Worm (Caenorhabditis elegans) whole organism, young adult: ENCODE results near the gene idpp-7.

Experiments used
- B0035.1 ChIP-seq: sonication (generic microtip); optimal IDR thresholded peaks from 2 replicates; lab custom pipeline; 2016; ENCODE audit warnings: missing genetic modification characterization, mild to moderate bottlenecking, missing compliant biosample characterization, missing genotype, missing genetic modification reagents
- F22D6.2 ChIP-seq: sonication (generic microtip); optimal IDR thresholded peaks from 2 replicates; lab custom pipeline; 2016; ENCODE audit warnings: mild to moderate bottlenecking, missing genetic modification characterization, missing compliant biosample characterization
- F39B2.1 ChIP-seq: fragments of 200-800 bp; sonication (Bioruptor generic); IDR thresholded peaks from 2 replicates; pipeline ENCODE4 v1.3.6; 2022; ENCODE audit warnings: missing genetic modification reagents, missing genetic modification characterization, missing compliant biosample characterization
- F49E8.2 ChIP-seq: sonication (generic microtip); optimal IDR thresholded peaks from 3 replicates; lab custom pipeline; 2017; ENCODE audit warnings: missing genetic modification characterization, mild to moderate bottlenecking, missing compliant biosample characterization, antibody characterized with exemption, moderate library complexity; ENCODE audit not compliant: insufficient read depth
- F52B5.7 ChIP-seq: sonication (generic microtip); optimal IDR thresholded peaks from 2 replicates; lab custom pipeline; 2016; ENCODE audit warnings: mild to moderate bottlenecking, missing genetic modification characterization, missing compliant biosample characterization
- K11D2.4 ChIP-seq: fragments of 200-800 bp; sonication (Bioruptor generic); IDR thresholded peaks from 2 replicates; pipeline ENCODE4 v1.3.6; 2022; ENCODE audit warnings: missing genetic modification reagents, missing genetic modification characterization, missing compliant biosample characterization
- T07F8.4 ChIP-seq: sonication (generic microtip); optimal IDR thresholded peaks from 2 replicates; lab custom pipeline; 2016; ENCODE audit warnings: mild to moderate bottlenecking, missing genetic modification characterization, moderate library complexity, missing compliant biosample characterization
- T26A5.8 ChIP-seq: sonication (generic microtip); optimal IDR thresholded peaks from 2 replicates; lab custom pipeline; 2016; ENCODE audit warnings: missing genetic modification characterization, missing compliant biosample characterization
- Y56A3A.18 ChIP-seq: fragments of 200-800 bp; sonication (Bioruptor generic); IDR thresholded peaks from 2 replicates; pipeline ENCODE4 v1.3.6; 2022; ENCODE audit warnings: missing genetic modification reagents, missing genetic modification characterization, missing compliant biosample characterization
- ZK185.1 ChIP-seq: sonication (generic microtip); optimal IDR thresholded peaks from 2 replicates; lab custom pipeline; 2016; ENCODE audit warnings: mild to moderate bottlenecking, missing genetic modification characterization, missing compliant biosample characterization; ENCODE audit not compliant: poor library complexity, severe bottlenecking
- ama-1 ChIP-seq, 3 experiments: fragments of 150-350 bp in 1 of 3; sonication (generic microtip) in 2 of 3; optimal IDR thresholded peaks; 2 replicates each; lab custom pipeline; 2014 to 2018; ENCODE audit warnings: missing biosample characterization in 2 of 3, missing genetic modification characterization in 2 of 3, missing genetic modification reagents in 2 of 3
- athp-1 ChIP-seq: sonication (generic microtip); optimal IDR thresholded peaks from 2 replicates; lab custom pipeline; 2017; ENCODE audit warnings: mild to moderate bottlenecking, missing genetic modification characterization, missing compliant biosample characterization
- attf-5 ChIP-seq: fragments of 200-800 bp; sonication (Bioruptor generic); optimal IDR thresholded peaks from 2 replicates; lab custom pipeline; 2018; ENCODE audit warnings: mild to moderate bottlenecking, missing genetic modification characterization, missing compliant biosample characterization
- ccch-3 ChIP-seq: fragments of 200-800 bp; sonication (Bioruptor generic); optimal IDR thresholded peaks from 2 replicates; lab custom pipeline; 2018; ENCODE audit warnings: mild to moderate bottlenecking, missing genetic modification characterization, missing compliant biosample characterization
- dox-1 ChIP-seq: fragments of 200-800 bp; sonication (Bioruptor generic); IDR thresholded peaks from 2 replicates; pipeline ENCODE4 v1.3.6; 2022; ENCODE audit warnings: missing genetic modification reagents, missing genetic modification characterization, missing compliant biosample characterization
- him-1 ChIP-seq: sonication (generic microtip); optimal IDR thresholded peaks from 2 replicates; lab custom pipeline; 2016; ENCODE audit warnings: missing genotype, missing genetic modification reagents, missing genetic modification characterization, missing compliant biosample characterization
- hlh-26 ChIP-seq: fragments of 200-800 bp; sonication (Bioruptor generic); conservative IDR thresholded peaks from 2 replicates; pipeline ENCODE4 v1.3.6; 2022; ENCODE audit warnings: missing genetic modification reagents, missing genetic modification characterization, missing compliant biosample characterization
- hmg-1.2 ChIP-seq: fragments of 200-800 bp; sonication (Bioruptor generic); IDR thresholded peaks from 2 replicates; pipeline ENCODE4 v1.3.6; 2022; ENCODE audit warnings: missing genetic modification reagents, missing genetic modification characterization, missing compliant biosample characterization
- hsf-1 ChIP-seq: fragments of 200-800 bp; sonication (Bioruptor generic); IDR thresholded peaks from 2 replicates; pipeline ENCODE4 v1.3.6; 2022; ENCODE audit warnings: missing genetic modification reagents, missing genetic modification characterization, missing compliant biosample characterization
- let-526 ChIP-seq: fragments of 200-800 bp; sonication (Bioruptor generic); IDR thresholded peaks from 2 replicates; pipeline ENCODE4 v1.3.6; 2022; ENCODE audit warnings: missing genetic modification reagents, missing genetic modification characterization, missing compliant biosample characterization
- lin-26 ChIP-seq: fragments of 200-800 bp; sonication (Bioruptor generic); IDR thresholded peaks from 2 replicates; pipeline ENCODE4 v1.3.6; 2022; ENCODE audit warnings: missing genetic modification reagents, missing genetic modification characterization, missing compliant biosample characterization
- lir-1 ChIP-seq: fragments of 200-800 bp; sonication (Bioruptor generic); conservative IDR thresholded peaks from 2 replicates; pipeline ENCODE4 v1.3.6; 2022; ENCODE audit warnings: missing genetic modification reagents, missing genetic modification characterization, missing compliant biosample characterization
- lsl-1 ChIP-seq: fragments of 200-800 bp; sonication (Bioruptor generic); optimal IDR thresholded peaks from 2 replicates; lab custom pipeline; 2018; ENCODE audit warnings: mild to moderate bottlenecking, missing genetic modification characterization, moderate library complexity, missing compliant biosample characterization
- madf-8 ChIP-seq: fragments of 200-800 bp; sonication (Bioruptor generic); conservative IDR thresholded peaks from 2 replicates; pipeline ENCODE4 v1.3.6; 2022; ENCODE audit warnings: missing genetic modification reagents, missing genetic modification characterization, missing compliant biosample characterization
- mcd-1 ChIP-seq: fragments of 200-800 bp; sonication (Bioruptor generic); IDR thresholded peaks from 2 replicates; pipeline ENCODE4 v1.3.6; 2022; ENCODE audit warnings: missing genetic modification reagents, missing genetic modification characterization, missing compliant biosample characterization
- mel-28 ChIP-seq: sonication (generic microtip); optimal IDR thresholded peaks from 2 replicates; lab custom pipeline; 2016; ENCODE audit warnings: borderline replicate concordance, mild to moderate bottlenecking, missing genetic modification characterization, missing compliant biosample characterization
- nfyb-1 ChIP-seq: fragments of 200-800 bp; sonication (Bioruptor generic); IDR thresholded peaks from 2 replicates; pipeline ENCODE4 v1.3.6; 2022; ENCODE audit warnings: missing genetic modification reagents, missing genetic modification characterization, missing compliant biosample characterization
- nhr-27 ChIP-seq: fragments of 200-800 bp; sonication (Bioruptor generic); optimal IDR thresholded peaks from 2 replicates; lab custom pipeline; 2018; ENCODE audit warnings: mild to moderate bottlenecking, missing genetic modification characterization, moderate library complexity, missing compliant biosample characterization
- nhr-90 ChIP-seq: sonication (generic microtip); optimal IDR thresholded peaks from 2 replicates; lab custom pipeline; 2016; ENCODE audit warnings: missing genotype, mild to moderate bottlenecking, missing genetic modification characterization, missing compliant biosample characterization
- repo-1 ChIP-seq: sonication (generic microtip); optimal IDR thresholded peaks from 2 replicates; lab custom pipeline; 2017; ENCODE audit warnings: mild to moderate bottlenecking, missing genetic modification characterization, missing compliant biosample characterization
- snpc-1.1 ChIP-seq: sonication (generic microtip); optimal IDR thresholded peaks from 2 replicates; lab custom pipeline; 2017; ENCODE audit warnings: missing genetic modification characterization, mild to moderate bottlenecking, missing compliant biosample characterization, antibody characterized with exemption, moderate library complexity, missing genotype, missing genetic modification reagents; ENCODE audit not compliant: insufficient read depth
- snpc-1.3 ChIP-seq: sonication (generic microtip); optimal IDR thresholded peaks from 2 replicates; lab custom pipeline; 2017; ENCODE audit warnings: missing genetic modification characterization, mild to moderate bottlenecking, missing compliant biosample characterization, antibody characterized with exemption, moderate library complexity, missing genotype, missing genetic modification reagents; ENCODE audit not compliant: insufficient read depth
- tbp1 ChIP-seq: fragments of 200-800 bp; sonication (Bioruptor generic); optimal IDR thresholded peaks from 2 replicates; lab custom pipeline; 2018; ENCODE audit warnings: mild to moderate bottlenecking, missing genetic modification characterization, missing compliant biosample characterization
- ztf-18 ChIP-seq: sonication (generic microtip); optimal IDR thresholded peaks from 2 replicates; lab custom pipeline; 2016; ENCODE audit warnings: missing genotype, mild to moderate bottlenecking, missing genetic modification characterization, missing compliant biosample characterization
- ztf-22 ChIP-seq: fragments of 200-800 bp; sonication (Bioruptor generic); optimal IDR thresholded peaks from 2 replicates; lab custom pipeline; 2018; ENCODE audit warnings: mild to moderate bottlenecking, missing genetic modification characterization, moderate library complexity, missing compliant biosample characterization
- ztf-3 ChIP-seq: fragments of 200-800 bp; sonication (Bioruptor generic); optimal IDR thresholded peaks from 2 replicates; lab custom pipeline; 2018; ENCODE audit warnings: mild to moderate bottlenecking, missing genetic modification characterization, missing compliant biosample characterization

idpp-7 gene

DNA sequence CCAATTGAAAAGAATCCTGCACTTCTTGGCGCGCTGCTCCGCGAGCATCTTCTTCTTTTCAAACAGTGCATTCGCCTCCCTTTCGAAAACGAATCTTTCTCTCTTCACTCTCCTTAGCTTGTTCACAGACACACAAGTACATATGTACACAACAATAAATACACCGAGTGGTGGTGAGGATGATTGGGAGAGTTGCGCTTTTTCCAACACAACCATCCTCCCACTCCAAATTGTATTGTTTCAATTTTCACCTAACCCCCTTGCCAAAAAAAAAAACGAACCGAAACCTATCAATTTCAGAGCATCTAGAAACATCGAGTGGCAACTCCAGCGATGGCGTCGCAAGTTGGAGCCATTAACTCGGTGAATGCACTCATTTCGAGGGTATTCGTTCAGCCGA, 26.5 kb downstream of the idpp-7 start, which contains the start of gene inx-6 (continued):
- no peak for TF ChIP-seq F49E8.2 (tag; lab: Kevin White, UChicago)

DNA sequence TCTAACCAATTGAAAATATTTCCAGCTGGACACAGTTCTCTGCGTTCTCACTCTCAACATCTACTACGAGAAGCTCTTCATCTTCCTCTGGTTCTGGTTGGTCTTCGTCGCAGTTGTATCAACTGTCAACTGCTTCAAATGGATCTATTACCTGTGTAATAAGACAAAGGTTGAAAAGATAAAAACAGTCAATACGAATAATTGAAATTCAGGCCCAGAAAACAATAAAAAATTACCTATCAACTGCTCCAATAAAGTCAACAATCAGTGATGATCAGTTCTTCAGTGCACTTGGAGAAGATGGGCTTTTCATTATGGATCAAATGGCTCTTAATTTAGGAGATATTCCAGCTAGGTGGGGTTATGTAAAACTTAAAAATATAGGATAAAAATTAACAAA, 29.0 kb downstream of the idpp-7 start:
- TF ChIP-seq lin-26 (GFP tag; lab: Robert Waterston, UW) (no peak), F52B5.7 (no peak), mel-28 (no peak), ztf-3 (no peak), ccch-3 (no peak), ZK185.1 (tag; lab: Kevin White, UChicago) (no peak), K11D2.4 (GFP tag; lab: Robert Waterston, UW) (no peak), attf-5 (GFP tag; lab: Kevin White, UChicago) (no peak), ztf-22 (GFP tag; lab: Kevin White, UChicago) (no peak), F22D6.2 (no peak), T26A5.8 (tag; lab: Kevin White, UChicago) (no peak), nfyb-1 (no peak), nhr-27 (tag; lab: Kevin White, UChicago) (no peak), lsl-1 (GFP tag; lab: Kevin White, UChicago) (no peak), nhr-90 (tag; lab: Kevin White, UChicago) (no peak), hmg-1.2 (GFP tag; lab: Robert Waterston, UW) (no peak), lir-1 (no peak), T07F8.4 (tag; lab: Kevin White, UChicago) (no peak), hsf-1 (GFP tag; lab: Robert Waterston, UW) (no peak), snpc-1.1 (tag; lab: Kevin White, UChicago) (no peak)
- TF ChIP-seq, all 124 proteins: peak for 0

DNA sequence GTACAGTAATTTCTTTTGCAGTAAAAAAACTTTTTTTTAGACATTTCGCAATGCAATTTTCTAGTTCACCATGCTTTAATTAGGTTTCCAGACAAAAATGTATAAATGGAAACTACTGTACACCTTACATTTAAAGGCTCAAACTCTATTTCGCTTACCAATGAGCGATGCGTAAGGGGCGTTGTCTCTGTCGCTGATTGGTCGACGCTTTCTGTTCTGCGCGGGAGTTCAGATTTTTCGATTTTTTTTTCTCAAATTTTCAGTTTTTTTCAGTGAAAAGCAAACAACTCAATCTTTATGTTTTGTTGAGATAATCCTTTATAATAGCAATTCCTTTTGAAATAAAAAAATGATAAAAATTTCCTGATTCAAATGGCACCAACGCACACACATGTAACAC, 34.4 kb downstream of the idpp-7 start:
- TF ChIP-seq him-1 (no peak), snpc-1.3 (tag; lab: Kevin White, UChicago) (no peak), tbp1 (GFP tag; lab: Kevin White, UChicago) (no peak), ama-1 (optimal IDR thresholded peaks at IDR 0.05; lab: Kevin White, UChicago) (no peak), ama-1 (GFP tag; optimal IDR thresholded peaks at IDR 0.05; lab: Kevin White, UChicago) (peak in 1 of 2 experiments; percentile 38), Y56A3A.18 (GFP tag; lab: Robert Waterston, UW) (no peak), madf-8 (GFP tag; lab: Robert Waterston, UW) (no peak), nfyb-1 (peak; percentile 82), dox-1 (GFP tag; lab: Robert Waterston, UW) (no peak), repo-1 (no peak), athp-1 (no peak), mcd-1 (no peak), hlh-26 (GFP tag; lab: Robert Waterston, UW) (no peak), ztf-18 (no peak)

DNA sequence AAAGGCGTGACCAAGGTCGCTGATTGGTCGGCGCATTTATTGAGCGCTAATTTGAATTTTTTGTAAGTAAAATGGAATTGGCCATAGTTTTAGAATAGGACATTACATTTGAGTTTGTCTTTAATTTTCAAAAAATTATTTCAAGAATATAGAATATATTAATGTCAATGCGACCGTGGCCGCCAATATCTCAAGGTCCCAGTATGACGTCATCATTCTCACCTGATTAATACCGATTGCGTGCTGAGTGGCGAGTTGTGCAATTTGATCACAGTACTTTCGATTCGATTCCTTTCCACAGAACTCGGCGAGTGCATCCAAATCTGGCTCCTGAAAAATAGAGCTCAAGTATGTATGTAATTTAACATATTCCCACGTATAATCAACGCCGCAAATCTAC, 35.9 kb downstream of the idpp-7 start:
- TF ChIP-seq F39B2.1 (GFP tag; lab: Robert Waterston, UW) = no peak
- no peak for TF ChIP-seq B0035.1 (tag; lab: Kevin White, UChicago)
- TF ChIP-seq attf-5 (GFP tag; lab: Kevin White, UChicago) = no peak
- TF ChIP-seq let-526 (GFP tag; lab: Robert Waterston, UW) = no peak
- no peak for TF ChIP-seq ama-1 (optimal IDR thresholded peaks at IDR 0.05; lab: Kevin White, UChicago)
- no peak for TF ChIP-seq ama-1 (GFP tag; optimal IDR thresholded peaks at IDR 0.05; lab: Kevin White, UChicago)
